Worm (Caenorhabditis elegans): ENCODE results near the gene srd-63.

ce11 chrV:16377849-16378248, 15.8 kb downstream of the srd-63 start, which contains the start of gene F13A7.1:
- TF ChIP-seq pha-4 (tag; optimal IDR thresholded peaks at IDR 0.05): no peak
- TF ChIP-seq snpc-4 (tag; optimal IDR thresholded peaks at IDR 0.05): no peak
- no peak for TF ChIP-seq lsy-2 (tag; optimal IDR thresholded peaks at IDR 0.05)
- TF ChIP-seq cnd-1 (tag; optimal IDR thresholded peaks at IDR 0.05): no peak
- no peak for TF ChIP-seq unc-62 (GFP tag; optimal IDR thresholded peaks at IDR 0.05)
- TF ChIP-seq mep-1 (tag; optimal IDR thresholded peaks at IDR 0.05): no peak
- no peak for TF ChIP-seq nhr-12 (tag; optimal IDR thresholded peaks at IDR 0.05)
- no peak for TF ChIP-seq ceh-83 (GFP tag; optimal IDR thresholded peaks at IDR 0.05)
- TF ChIP-seq elt-1 (tag; optimal IDR thresholded peaks at IDR 0.05; ENCODE audit: borderline replicate concordance, insufficient read depth): no peak

All from whole organism, mixed stage, embryonic.